Worm (Caenorhabditis elegans) whole organism, young adult: ENCODE results near the gene gcy-12.
A peak's percentile ranks its signal among the peaks of the same experiment; 100 is the strongest.

Experiments
- F23B12.7 ChIP-seq: sonication (generic microtip); optimal IDR thresholded peaks from 2 replicates; lab custom pipeline; 2017; ENCODE audit warnings: missing genetic modification characterization, mild to moderate bottlenecking, missing compliant biosample characterization, antibody characterized with exemption, moderate library complexity; ENCODE audit not compliant: insufficient read depth
- F37B4.10 ChIP-seq: fragments of 200-800 bp; sonication (Bioruptor generic); IDR thresholded peaks from 2 replicates; pipeline ENCODE4 v1.3.6; 2022; ENCODE audit warnings: missing genetic modification characterization, missing compliant biosample characterization
- F49E8.2 ChIP-seq: sonication (generic microtip); optimal IDR thresholded peaks from 3 replicates; lab custom pipeline; 2017; ENCODE audit warnings: missing genetic modification characterization, mild to moderate bottlenecking, missing compliant biosample characterization, antibody characterized with exemption, moderate library complexity; ENCODE audit not compliant: insufficient read depth
- Y56A3A.18 ChIP-seq: fragments of 200-800 bp; sonication (Bioruptor generic); IDR thresholded peaks from 2 replicates; pipeline ENCODE4 v1.3.6; 2022; ENCODE audit warnings: missing genetic modification reagents, missing genetic modification characterization, missing compliant biosample characterization
- Y67H2A.10 ChIP-seq: fragments of 200-800 bp; sonication (Bioruptor generic); conservative IDR thresholded peaks from 2 replicates; pipeline ENCODE4 v1.3.6; 2022; ENCODE audit warnings: missing genetic modification reagents, missing genetic modification characterization, missing compliant biosample characterization
- ZK185.1 ChIP-seq: sonication (generic microtip); optimal IDR thresholded peaks from 2 replicates; lab custom pipeline; 2016; ENCODE audit warnings: mild to moderate bottlenecking, missing genetic modification characterization, missing compliant biosample characterization; ENCODE audit not compliant: poor library complexity, severe bottlenecking
- akir-1 ChIP-seq: fragments of 200-800 bp; sonication (Bioruptor generic); optimal IDR thresholded peaks from 2 replicates; lab custom pipeline; 2018; ENCODE audit warnings: mild to moderate bottlenecking, missing genetic modification characterization, moderate library complexity, missing compliant biosample characterization
- ama-1 ChIP-seq, 3 experiments: fragments of 150-350 bp in 1 of 3; sonication (generic microtip) in 2 of 3; optimal IDR thresholded peaks; 2 replicates each; lab custom pipeline; 2014 to 2018; ENCODE audit warnings: missing biosample characterization in 2 of 3, missing genetic modification characterization in 2 of 3, missing genetic modification reagents in 2 of 3
- atf-7 ChIP-seq: sonication (generic microtip); optimal IDR thresholded peaks from 2 replicates; lab custom pipeline; 2017; ENCODE audit warnings: mild to moderate bottlenecking, missing genetic modification characterization, missing compliant biosample characterization
- attf-3 ChIP-seq: fragments of 200-800 bp; sonication (Bioruptor generic); conservative IDR thresholded peaks from 2 replicates; pipeline ENCODE4 v1.3.6; 2022; ENCODE audit warnings: missing genetic modification reagents, missing genetic modification characterization, missing compliant biosample characterization
- attf-6 ChIP-seq: fragments of 200-800 bp; sonication (Bioruptor generic); IDR thresholded peaks from 2 replicates; pipeline ENCODE4 v1.3.6; 2022; ENCODE audit warnings: missing genetic modification reagents, missing genetic modification characterization, missing compliant biosample characterization
- bed-1 ChIP-seq: fragments of 200-800 bp; sonication (Bioruptor generic); IDR thresholded peaks from 2 replicates; pipeline ENCODE4 v1.3.6; 2022; ENCODE audit warnings: missing genetic modification reagents, missing genetic modification characterization, missing compliant biosample characterization
- cebp-1 ChIP-seq, 2 experiments: fragments of 200-800 bp in 1 of 2; sonication (Bioruptor generic) in 1 of 2; sonication (generic microtip) in 1 of 2; IDR thresholded peaks in 1 of 2; optimal IDR thresholded peaks in 1 of 2; 2 replicates each; pipeline versions ENCODE4 v1.3.6 to Lab custom; 2017 to 2022; ENCODE audit warnings: missing compliant biosample characterization in 2 of 2, missing genetic modification characterization in 2 of 2, mild to moderate bottlenecking in 1 of 2, missing genetic modification reagents in 1 of 2, moderate library complexity in 1 of 2
- ceh-27 ChIP-seq: fragments of 200-800 bp; sonication (Bioruptor generic); optimal IDR thresholded peaks from 2 replicates; lab custom pipeline; 2018; ENCODE audit warnings: mild to moderate bottlenecking, missing genetic modification characterization, moderate library complexity, missing compliant biosample characterization
- ceh-40 ChIP-seq: fragments of 200-800 bp; sonication (Bioruptor generic); IDR thresholded peaks from 2 replicates; pipeline ENCODE4 v1.3.6; 2022; ENCODE audit warnings: missing genetic modification characterization, missing compliant biosample characterization
- ceh-91 ChIP-seq: fragments of 200-800 bp; sonication (Bioruptor generic); IDR thresholded peaks from 2 replicates; pipeline ENCODE4 v1.3.6; 2022; ENCODE audit warnings: missing genetic modification reagents, missing genetic modification characterization, missing compliant biosample characterization
- dpff-1 ChIP-seq: sonication (generic microtip); optimal IDR thresholded peaks from 2 replicates; lab custom pipeline; 2017; ENCODE audit warnings: mild to moderate bottlenecking, missing genetic modification characterization, missing compliant biosample characterization
- egl-44 ChIP-seq: fragments of 200-800 bp; sonication (Bioruptor generic); IDR thresholded peaks from 2 replicates; pipeline ENCODE4 v1.3.6; 2022; ENCODE audit warnings: missing genetic modification reagents, missing genetic modification characterization, missing compliant biosample characterization
- egrh-3 ChIP-seq: fragments of 200-800 bp; sonication (Bioruptor generic); IDR thresholded peaks from 2 replicates; pipeline ENCODE4 v1.3.6; 2022; ENCODE audit warnings: missing genetic modification reagents, missing genetic modification characterization, missing compliant biosample characterization
- hmg-1.2 ChIP-seq: fragments of 200-800 bp; sonication (Bioruptor generic); IDR thresholded peaks from 2 replicates; pipeline ENCODE4 v1.3.6; 2022; ENCODE audit warnings: missing genetic modification reagents, missing genetic modification characterization, missing compliant biosample characterization
- hmg-20 ChIP-seq: fragments of 200-800 bp; sonication (Bioruptor generic); IDR thresholded peaks from 2 replicates; pipeline ENCODE4 v1.3.6; 2022; ENCODE audit warnings: missing genetic modification reagents, missing genetic modification characterization, missing compliant biosample characterization
- hsf-1 ChIP-seq: fragments of 200-800 bp; sonication (Bioruptor generic); IDR thresholded peaks from 2 replicates; pipeline ENCODE4 v1.3.6; 2022; ENCODE audit warnings: missing genetic modification reagents, missing genetic modification characterization, missing compliant biosample characterization
- let-526 ChIP-seq: fragments of 200-800 bp; sonication (Bioruptor generic); IDR thresholded peaks from 2 replicates; pipeline ENCODE4 v1.3.6; 2022; ENCODE audit warnings: missing genetic modification reagents, missing genetic modification characterization, missing compliant biosample characterization
- let-607 ChIP-seq, 2 experiments: fragments of 200-800 bp in 1 of 2; sonication (Bioruptor generic) in 1 of 2; sonication (generic microtip) in 1 of 2; optimal IDR thresholded peaks; 2 replicates each; lab custom pipeline; 2016 to 2018; ENCODE audit warnings: mild to moderate bottlenecking in 2 of 2, missing compliant biosample characterization in 2 of 2, missing genetic modification characterization in 2 of 2, moderate library complexity in 2 of 2, missing genotype in 1 of 2
- lin-35 ChIP-seq, 3 experiments: fragments of 150-350 bp in 2 of 3; sonication (generic microtip) in 1 of 3; optimal IDR thresholded peaks; 2 replicates each; lab custom pipeline; 2014 to 2018; ENCODE audit warnings: missing biosample characterization in 3 of 3, missing genetic modification characterization in 3 of 3, missing genetic modification reagents in 3 of 3
- lir-1 ChIP-seq: fragments of 200-800 bp; sonication (Bioruptor generic); conservative IDR thresholded peaks from 2 replicates; pipeline ENCODE4 v1.3.6; 2022; ENCODE audit warnings: missing genetic modification reagents, missing genetic modification characterization, missing compliant biosample characterization
- madf-10 ChIP-seq: sonication (generic microtip); optimal IDR thresholded peaks from 2 replicates; lab custom pipeline; 2016; ENCODE audit warnings: mild to moderate bottlenecking, missing genetic modification characterization, missing compliant biosample characterization
- mcd-1 ChIP-seq: fragments of 200-800 bp; sonication (Bioruptor generic); IDR thresholded peaks from 2 replicates; pipeline ENCODE4 v1.3.6; 2022; ENCODE audit warnings: missing genetic modification reagents, missing genetic modification characterization, missing compliant biosample characterization
- mxl-1 ChIP-seq: sonication (generic microtip); optimal IDR thresholded peaks from 2 replicates; lab custom pipeline; 2016; ENCODE audit warnings: missing genetic modification characterization, missing compliant biosample characterization
- nfya-1 ChIP-seq: sonication (generic microtip); optimal IDR thresholded peaks from 2 replicates; lab custom pipeline; 2017; ENCODE audit warnings: antibody characterized with exemption, missing compliant biosample characterization, missing genetic modification characterization, borderline replicate concordance; ENCODE audit not compliant: insufficient read depth
- nfya-2 ChIP-seq: fragments of 200-800 bp; sonication (Bioruptor generic); IDR thresholded peaks from 2 replicates; pipeline ENCODE4 v1.3.6; 2022; ENCODE audit warnings: missing genetic modification reagents, missing genetic modification characterization, missing compliant biosample characterization
- nfyb-1 ChIP-seq: fragments of 200-800 bp; sonication (Bioruptor generic); IDR thresholded peaks from 2 replicates; pipeline ENCODE4 v1.3.6; 2022; ENCODE audit warnings: missing genetic modification reagents, missing genetic modification characterization, missing compliant biosample characterization
- nhr-120 ChIP-seq: fragments of 200-800 bp; sonication (Bioruptor generic); IDR thresholded peaks from 2 replicates; pipeline ENCODE4 v1.3.6; 2022; ENCODE audit warnings: missing genetic modification characterization, missing compliant biosample characterization
- pha-4 ChIP-seq: fragments of 150-350 bp; sonication (generic microtip); optimal IDR thresholded peaks from 2 replicates; lab custom pipeline; 2014; ENCODE audit warnings: missing biosample characterization, missing genetic modification reagents, missing genetic modification characterization
- repo-1 ChIP-seq: sonication (generic microtip); optimal IDR thresholded peaks from 2 replicates; lab custom pipeline; 2017; ENCODE audit warnings: mild to moderate bottlenecking, missing genetic modification characterization, missing compliant biosample characterization
- rpc-1 ChIP-seq, 2 experiments: fragments of 150-350 bp in 1 of 2; sonication (generic microtip) in 1 of 2; optimal IDR thresholded peaks; 2 replicates each; lab custom pipeline; 2014 to 2018; ENCODE audit warnings: missing biosample characterization in 1 of 2, missing genetic modification characterization in 1 of 2, missing genetic modification reagents in 1 of 2, missing genotype in 1 of 2
- sea-2 ChIP-seq: fragments of 200-800 bp; sonication (Bioruptor generic); IDR thresholded peaks from 2 replicates; pipeline ENCODE4 v1.3.6; 2022; ENCODE audit warnings: missing genetic modification characterization, missing compliant biosample characterization
- snpc-3.4 ChIP-seq: sonication (generic microtip); optimal IDR thresholded peaks from 2 replicates; lab custom pipeline; 2017; ENCODE audit warnings: missing genetic modification characterization, mild to moderate bottlenecking, missing compliant biosample characterization, antibody characterized with exemption, moderate library complexity, missing genotype, missing genetic modification reagents
- sptf-2 ChIP-seq: fragments of 200-800 bp; sonication (Bioruptor generic); optimal IDR thresholded peaks from 2 replicates; lab custom pipeline; 2018; ENCODE audit warnings: mild to moderate bottlenecking, missing genetic modification characterization, missing compliant biosample characterization
- tbp1 ChIP-seq: fragments of 200-800 bp; sonication (Bioruptor generic); optimal IDR thresholded peaks from 2 replicates; lab custom pipeline; 2018; ENCODE audit warnings: mild to moderate bottlenecking, missing genetic modification characterization, missing compliant biosample characterization
- unc-130 ChIP-seq: sonication (generic microtip); optimal IDR thresholded peaks from 2 replicates; lab custom pipeline; 2016; ENCODE audit warnings: missing genetic modification reagents, missing genetic modification characterization, missing compliant biosample characterization
- xnd-1 ChIP-seq: sonication (generic microtip); optimal IDR thresholded peaks from 2 replicates; lab custom pipeline; 2016; ENCODE audit warnings: missing genotype, missing genetic modification reagents, missing genetic modification characterization, missing compliant biosample characterization
- zfh-2 ChIP-seq: fragments of 200-800 bp; sonication (Bioruptor generic); conservative IDR thresholded peaks from 2 replicates; pipeline ENCODE4 v1.3.6; 2022; ENCODE audit warnings: missing genetic modification reagents, missing genetic modification characterization, missing compliant biosample characterization
- ztf-28 ChIP-seq: fragments of 200-800 bp; sonication (Bioruptor generic); IDR thresholded peaks from 2 replicates; pipeline ENCODE4 v1.3.6; 2022; ENCODE audit warnings: missing genetic modification reagents, missing genetic modification characterization, missing compliant biosample characterization
- ztf-3 ChIP-seq: fragments of 200-800 bp; sonication (Bioruptor generic); optimal IDR thresholded peaks from 2 replicates; lab custom pipeline; 2018; ENCODE audit warnings: mild to moderate bottlenecking, missing genetic modification characterization, missing compliant biosample characterization

gcy-12 gene

ce11 chrII:5292226-5292752 is 19.6 kb upstream of the gcy-12 start, which contains the start of gene ZK622.4 (continued):
- TF ChIP-seq mcd-1 (GFP tag; lab: Robert Waterston, UW): peak; percentile 56
- TF ChIP-seq hmg-1.2 (GFP tag; lab: Robert Waterston, UW): peak; percentile 79
- TF ChIP-seq snpc-3.4 (tag; lab: Kevin White, UChicago): peak; percentile 86
- no peak for TF ChIP-seq pha-4 (tag; lab: Kevin White, UChicago)
- TF ChIP-seq attf-6 (GFP tag; lab: Robert Waterston, UW): peak; percentile 64; the same call in 1 of the 2 replicates
- TF ChIP-seq attf-3 (GFP tag; lab: Robert Waterston, UW): no peak
- peak; percentile 90 for TF ChIP-seq sptf-2
- no peak for TF ChIP-seq ztf-3 (GFP tag; lab: Kevin White, UChicago)
- TF ChIP-seq F49E8.2 (tag; lab: Kevin White, UChicago): peak; percentile 84
- TF ChIP-seq madf-10 (tag; lab: Kevin White, UChicago): peak; percentile 61
- TF ChIP-seq mxl-1: peak; percentile 53
- TF ChIP-seq zfh-2 (GFP tag; lab: Robert Waterston, UW): no peak
- peak; percentile 17 for TF ChIP-seq ceh-27
- TF ChIP-seq nhr-120: no peak
- TF ChIP-seq cebp-1 (GFP tag; IDR thresholded peaks at IDR 0.05; lab: Robert Waterston, UW): no peak
- TF ChIP-seq cebp-1 (tag; optimal IDR thresholded peaks at IDR 0.05; lab: Kevin White, UChicago): peak; percentile 70
- peak in 1 of 3 experiments; percentile 49 for TF ChIP-seq lin-35 (GFP tag; optimal IDR thresholded peaks at IDR 0.05; lab: Kevin White, UChicago)
- peak; percentile 79 for TF ChIP-seq nfyb-1 (GFP tag; lab: Robert Waterston, UW)
- TF ChIP-seq akir-1 (GFP tag; lab: Kevin White, UChicago): peak; percentile 63
- TF ChIP-seq F23B12.7 (tag; lab: Kevin White, UChicago): peak; percentile 74
- TF ChIP-seq lir-1 (GFP tag; lab: Robert Waterston, UW): 0 out of 2 replicates have a peak, but pooled peaks have one; percentile 8
- no peak for TF ChIP-seq let-526
- 0 out of 2 replicates have a peak, but pooled peaks have one; percentile 42 for TF ChIP-seq hmg-20 (GFP tag; lab: Robert Waterston, UW)
- peak; percentile 74; the same call in 1 of the 2 replicates for TF ChIP-seq ceh-40
- 0 out of 2 replicates have a peak, but pooled peaks have one; percentile 82 for TF ChIP-seq F37B4.10 (GFP tag; lab: Robert Waterston, UW)
- TF ChIP-seq ama-1 (optimal IDR thresholded peaks at IDR 0.05; lab: Kevin White, UChicago): no peak
- peak; percentile 21 to 86 for TF ChIP-seq ama-1 (GFP tag; optimal IDR thresholded peaks at IDR 0.05; lab: Kevin White, UChicago)
- no peak for TF ChIP-seq nfya-1 (tag; lab: Kevin White, UChicago)
- peak; percentile 56 for TF ChIP-seq ZK185.1
- peak; percentile 89 for TF ChIP-seq rpc-1 (optimal IDR thresholded peaks at IDR 0.05; lab: Kevin White, UChicago)
- peak; percentile 96 for TF ChIP-seq rpc-1 (tag; optimal IDR thresholded peaks at IDR 0.05; lab: Kevin White, UChicago)
- peak; percentile 34; the same call in 1 of the 2 replicates for TF ChIP-seq egrh-3 (GFP tag; lab: Robert Waterston, UW)
- 0 out of 2 replicates have a peak, but pooled peaks have one; percentile 39 for TF ChIP-seq sea-2 (GFP tag; lab: Robert Waterston, UW)
- TF ChIP-seq xnd-1 (tag; lab: Kevin White, UChicago): no peak
- TF ChIP-seq dpff-1 (tag; lab: Kevin White, UChicago): no peak
- 0 out of 2 replicates have a peak, but pooled peaks have one; percentile 66 for TF ChIP-seq egl-44 (GFP tag; lab: Robert Waterston, UW)
- no peak; the same call in 1 of the 2 replicates for TF ChIP-seq Y56A3A.18 (GFP tag; lab: Robert Waterston, UW)
- TF ChIP-seq repo-1 (tag; lab: Kevin White, UChicago): peak; percentile 41
- no peak for TF ChIP-seq ceh-91
- TF ChIP-seq nfya-2 (GFP tag; lab: Robert Waterston, UW): no peak
- 0 out of 2 replicates have a peak, but pooled peaks have one; percentile 63 for TF ChIP-seq ztf-28
- no peak for TF ChIP-seq Y67H2A.10 (GFP tag; lab: Robert Waterston, UW)
- peak; percentile 13 for TF ChIP-seq atf-7 (tag; lab: Kevin White, UChicago)
- TF ChIP-seq let-607 (tag; optimal IDR thresholded peaks at IDR 0.05; lab: Kevin White, UChicago): peak; percentile 29 to 32
- no peak for TF ChIP-seq bed-1 (GFP tag; lab: Robert Waterston, UW)
- peak; percentile 92 for TF ChIP-seq tbp1 (GFP tag; lab: Kevin White, UChicago)
- TF ChIP-seq hsf-1: no peak
- peak; percentile 21 for TF ChIP-seq unc-130 (GFP tag; lab: Kevin White, UChicago)
